Worm (Caenorhabditis elegans): ENCODE measurements around the gene srt-17.

- TF ChIP-seq ceh-36 (tag; optimal IDR thresholded peaks at IDR 0.05), result no peak
- TF ChIP-seq aly-1 (tag; optimal IDR thresholded peaks at IDR 0.05), result no peak
- TF ChIP-seq B0310.2 (tag; optimal IDR thresholded peaks at IDR 0.05), result no peak
- no peak for TF ChIP-seq ama-1 (optimal IDR thresholded peaks at IDR 0.05)
- TF ChIP-seq ceh-13 (GFP tag; optimal IDR thresholded peaks at IDR 0.05), result no peak
- TF ChIP-seq hnd-1 (tag; optimal IDR thresholded peaks at IDR 0.05), result no peak
- no peak for TF ChIP-seq sea-1 (GFP tag; conservative IDR thresholded peaks at IDR 0.05)
- no peak for TF ChIP-seq hmbx-1 (tag; optimal IDR thresholded peaks at IDR 0.05)
These were observed 49.4 kb upstream of the srt-17 start, which contains the start of gene sru-25 for ce11 chrV:674213-674612.
